Fruit fly (Drosophila melanogaster): Measurements from ENCODE around the gene Mcm10.

DNA sequence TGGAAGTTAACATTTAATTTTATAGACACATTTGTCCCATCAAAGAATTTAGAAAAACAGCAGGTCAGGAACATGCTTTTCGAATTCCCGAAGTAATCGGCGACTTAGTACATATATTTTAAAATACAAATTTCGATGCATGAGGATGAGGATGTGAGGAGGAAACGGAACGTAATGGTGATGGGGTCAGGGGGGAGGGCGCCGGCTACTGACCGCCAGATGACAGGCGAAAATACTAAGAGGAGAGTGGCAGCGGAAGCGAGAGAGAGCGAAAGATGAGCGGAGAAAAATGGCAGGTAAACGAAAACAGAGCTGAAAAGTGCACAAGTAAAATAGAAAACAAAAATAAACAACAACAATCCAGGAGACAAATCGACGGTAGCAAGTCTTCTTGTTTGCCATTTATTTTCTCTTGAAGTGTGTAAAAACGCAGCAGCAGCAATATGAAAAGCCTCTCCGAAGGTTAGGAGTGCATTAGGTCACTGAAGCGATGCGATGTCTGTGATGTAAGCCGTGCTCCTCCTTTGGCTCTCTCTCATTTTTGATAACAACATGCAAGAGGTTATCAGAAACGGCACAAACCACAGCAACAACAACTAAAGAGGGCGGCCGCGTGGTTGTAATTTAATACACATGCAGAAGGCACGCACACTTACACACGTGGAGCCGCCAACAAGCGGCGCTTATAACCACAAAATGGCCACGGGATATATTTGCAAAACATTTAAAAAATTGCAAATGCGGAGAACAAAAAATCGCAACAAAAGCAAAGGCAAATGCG, 1.1 kb upstream of the Mcm10 start:
- TF ChIP-seq spab (GFP tag; optimal IDR thresholded peaks at IDR 0.05) (no peak), Eip78C (GFP tag) (no peak)

Data from whole organism, prepupa.